Fruit fly (Drosophila melanogaster) S2 (cell line): Measurements from ENCODE around the gene CG42759.

Experiments
- CG8478 ChIP-seq: fragments of >200 bp; optimal IDR thresholded peaks from 2 replicates; lab custom pipeline; 2018
- CTCF ChIP-seq, 2 experiments: fragments of >200 bp; optimal IDR thresholded peaks; 2 replicates each; lab custom pipeline; 2018

DNA sequence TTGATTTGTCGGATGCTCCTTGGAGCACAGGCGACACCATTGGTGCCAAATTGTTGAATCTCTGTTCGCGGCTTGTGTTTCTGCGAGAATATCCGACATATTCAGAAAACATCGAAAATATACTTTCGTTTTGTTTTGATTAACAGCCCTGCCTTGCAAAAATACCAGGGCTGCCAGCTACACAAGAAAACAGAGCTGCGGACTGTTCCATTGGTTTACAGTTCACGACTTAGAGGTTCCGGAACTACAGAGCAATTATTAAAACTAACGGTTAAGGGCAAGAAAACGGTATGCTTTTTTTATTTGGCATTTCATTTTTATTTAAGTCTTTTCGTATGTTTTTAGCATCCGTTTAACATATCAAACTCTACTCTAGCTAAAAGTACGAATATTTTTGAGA, 18.3 kb downstream of the CG42759 start, which contains the start of gene CG6254:
- TF ChIP-seq CG8478 (lab: Kevin White, UChicago), result no peak
- TF ChIP-seq CTCF (optimal IDR thresholded peaks at IDR 0.05; lab: Kevin White, UChicago), result peak; percentile 7 to 20
